Fruit fly (Drosophila melanogaster) whole organism, embryonic: ENCODE results near the gene SMC1.

Source experiments
- Bgb ChIP-seq: fragments of 200-800 bp; sonication (Bioruptor generic); IDR thresholded peaks from 2 replicates; pipeline ENCODE4 v1.3.6; 2022; ENCODE audit warnings: missing biosample characterization, missing genetic modification characterization; ENCODE audit not compliant: partially characterized antibody
- BtbVII ChIP-seq: fragments of 200-800 bp; sonication (Bioruptor generic); optimal IDR thresholded peaks from 3 replicates; lab custom pipeline; 2017; ENCODE audit warnings: missing biosample characterization, mild to moderate bottlenecking, missing genetic modification characterization
- CG10543 ChIP-seq: fragments of 200-800 bp; sonication (Bioruptor generic); optimal IDR thresholded peaks from 3 replicates; lab custom pipeline; 2017; ENCODE audit warnings: missing biosample characterization, mild to moderate bottlenecking, missing genetic modification characterization, moderate library complexity
- CG10959 ChIP-seq: fragments of 200-800 bp; sonication (Bioruptor generic); IDR thresholded peaks from 2 replicates; pipeline ENCODE4 v1.3.6; 2022; ENCODE audit warnings: missing biosample characterization, missing genetic modification characterization
- CG12299 ChIP-seq: fragments of 200-800 bp; sonication (Bioruptor generic); optimal IDR thresholded peaks from 2 replicates; lab custom pipeline; 2018; ENCODE audit warnings: missing biosample characterization, mild to moderate bottlenecking, missing genetic modification characterization
- CG13287 ChIP-seq: fragments of 200-800 bp; sonication (Bioruptor generic); IDR thresholded peaks from 2 replicates; pipeline ENCODE4 v1.3.6; 2022; ENCODE audit warnings: missing biosample characterization, missing genetic modification characterization; ENCODE audit not compliant: partially characterized antibody
- CG13424 ChIP-seq: fragments of 200-800 bp; sonication (Bioruptor generic); optimal IDR thresholded peaks from 2 replicates; lab custom pipeline; 2019; ENCODE audit warnings: missing biosample characterization, mild to moderate bottlenecking, missing genetic modification characterization, moderate library complexity
- CG15073 ChIP-seq: fragments of 200-800 bp; sonication (Bioruptor generic); optimal IDR thresholded peaks from 2 replicates; lab custom pipeline; 2016; ENCODE audit warnings: missing biosample characterization, missing genetic modification characterization
- CG15514 ChIP-seq: fragments of 200-800 bp; sonication (Bioruptor generic); optimal IDR thresholded peaks from 3 replicates; lab custom pipeline; 2017; ENCODE audit warnings: missing biosample characterization, missing genetic modification characterization, mild to moderate bottlenecking, moderate library complexity, missing genetic modification reagents
- CG15696 ChIP-seq: fragments of 200-800 bp; sonication (Bioruptor generic); optimal IDR thresholded peaks from 2 replicates; lab custom pipeline; 2019; ENCODE audit warnings: missing biosample characterization, mild to moderate bottlenecking, missing genetic modification characterization, moderate library complexity
- CG17186 ChIP-seq: fragments of 200-800 bp; sonication (Bioruptor generic); optimal IDR thresholded peaks from 3 replicates; lab custom pipeline; 2017; ENCODE audit warnings: missing biosample characterization, missing genetic modification reagents, missing genetic modification characterization
- CG1792 ChIP-seq: fragments of 200-800 bp; sonication (Bioruptor generic); optimal IDR thresholded peaks from 2 replicates; lab custom pipeline; 2016; ENCODE audit warnings: missing biosample characterization, missing genetic modification characterization
- CG2120 ChIP-seq: fragments of 200-800 bp; sonication (Bioruptor generic); optimal IDR thresholded peaks from 3 replicates; lab custom pipeline; 2016; ENCODE audit warnings: missing biosample characterization, missing genetic modification characterization
- CG30403 ChIP-seq: fragments of 200-800 bp; sonication (Bioruptor generic); optimal IDR thresholded peaks from 3 replicates; lab custom pipeline; 2016; ENCODE audit warnings: missing biosample characterization, missing genetic modification characterization
- CG33213 ChIP-seq: fragments of 200-800 bp; sonication (Bioruptor generic); optimal IDR thresholded peaks from 3 replicates; lab custom pipeline; 2016; ENCODE audit warnings: missing biosample characterization, missing genetic modification characterization
- CG34422 ChIP-seq: fragments of 200-800 bp; sonication (Bioruptor generic); IDR thresholded peaks from 3 replicates; pipeline ENCODE4 v1.3.6; 2022; ENCODE audit warnings: missing biosample characterization, missing genetic modification characterization
- CG3847 ChIP-seq: fragments of 200-800 bp; sonication (Bioruptor generic); IDR thresholded peaks from 2 replicates; pipeline ENCODE4 v1.3.6; 2022; ENCODE audit warnings: missing biosample characterization, missing genetic modification characterization
- CG7963 ChIP-seq: fragments of 200-800 bp; sonication (Bioruptor generic); IDR thresholded peaks from 3 replicates; pipeline ENCODE4 v1.3.6; 2022; ENCODE audit warnings: missing biosample characterization, missing genetic modification characterization; ENCODE audit not compliant: partially characterized antibody
- CG8924 ChIP-seq: fragments of 200-800 bp; optimal IDR thresholded peaks from 3 replicates; lab custom pipeline; 2019; ENCODE audit warnings: missing biosample characterization, mild to moderate bottlenecking, missing genetic modification characterization, moderate library complexity
- CG9797 ChIP-seq: fragments of 200-800 bp; sonication (Bioruptor generic); optimal IDR thresholded peaks from 3 replicates; lab custom pipeline; 2018; ENCODE audit warnings: missing biosample characterization, mild to moderate bottlenecking, missing genetic modification characterization
- Camta ChIP-seq: fragments of 200-800 bp; sonication (Bioruptor generic); optimal IDR thresholded peaks from 2 replicates; lab custom pipeline; 2016; ENCODE audit warnings: missing biosample characterization, missing genetic modification characterization
- CoRest ChIP-seq: fragments of 200-800 bp; sonication (Bioruptor generic); optimal IDR thresholded peaks from 3 replicates; lab custom pipeline; 2018; ENCODE audit warnings: missing biosample characterization, mild to moderate bottlenecking, missing genetic modification characterization, moderate library complexity
- E2f2 ChIP-seq: fragments of 200-800 bp; sonication (Bioruptor generic); IDR thresholded peaks from 2 replicates; pipeline ENCODE4 v1.3.6; 2022; ENCODE audit warnings: missing biosample characterization, missing genetic modification characterization
- Eip74EF ChIP-seq, 2 experiments: fragments of 200-800 bp in 1 of 2; fragments of >200 bp in 1 of 2; sonication (Bioruptor generic) in 1 of 2; optimal IDR thresholded peaks; 2 replicates each; lab custom pipeline; 2017 to 2019; ENCODE audit warnings: missing biosample characterization in 2 of 2, missing genetic modification characterization in 2 of 2, mild to moderate bottlenecking in 1 of 2, moderate library complexity in 1 of 2
- Ets97D ChIP-seq: fragments of 200-800 bp; sonication (Bioruptor generic); optimal IDR thresholded peaks from 3 replicates; lab custom pipeline; 2016; ENCODE audit warnings: missing biosample characterization, missing genetic modification characterization
- Hey ChIP-seq: fragments of 200-800 bp; sonication (Bioruptor generic); optimal IDR thresholded peaks from 3 replicates; lab custom pipeline; 2018; ENCODE audit warnings: missing biosample characterization, mild to moderate bottlenecking, missing genetic modification characterization
- Neu2 ChIP-seq: fragments of 200-800 bp; sonication (Bioruptor generic); optimal IDR thresholded peaks from 3 replicates; lab custom pipeline; 2016; ENCODE audit warnings: missing biosample characterization, missing genetic modification characterization, borderline replicate concordance
- Nf-YB ChIP-seq: fragments of 200-800 bp; sonication (Bioruptor generic); optimal IDR thresholded peaks from 3 replicates; lab custom pipeline; 2019; ENCODE audit warnings: missing biosample characterization, mild to moderate bottlenecking, missing genetic modification characterization, moderate library complexity
- Pdp1 ChIP-seq, 2 experiments: fragments of 200-800 bp; sonication (Bioruptor generic); optimal IDR thresholded peaks; 3 replicates each; lab custom pipeline; 2016; ENCODE audit warnings: missing biosample characterization in 2 of 2, missing genetic modification characterization in 2 of 2, mild to moderate bottlenecking in 1 of 2, moderate library complexity in 1 of 2
- Sry-δ ChIP-seq: fragments of 200-800 bp; sonication (Bioruptor generic); optimal IDR thresholded peaks from 2 replicates; lab custom pipeline; 2016; ENCODE audit warnings: missing biosample characterization, missing genetic modification characterization
- Tbp ChIP-seq: fragments of >200 bp; optimal IDR thresholded peaks from 2 replicates; lab custom pipeline; 2018; ENCODE audit warnings: missing biosample characterization, missing genetic modification characterization
- az2 ChIP-seq: fragments of 200-800 bp; sonication (Bioruptor generic); optimal IDR thresholded peaks from 3 replicates; lab custom pipeline; 2016; ENCODE audit warnings: missing biosample characterization, missing genetic modification characterization
- gfzf ChIP-seq: fragments of 200-800 bp; sonication (Bioruptor generic); optimal IDR thresholded peaks from 2 replicates; lab custom pipeline; 2016; ENCODE audit warnings: missing biosample characterization, mild to moderate bottlenecking, missing genetic modification characterization, moderate library complexity
- knrl ChIP-seq: fragments of 200-800 bp; sonication (Bioruptor generic); IDR thresholded peaks from 3 replicates; pipeline ENCODE4 v1.3.6; 2022; ENCODE audit warnings: missing biosample characterization, missing genetic modification characterization; ENCODE audit not compliant: partially characterized antibody
- onecut ChIP-seq: fragments of 200-800 bp; sonication (Bioruptor generic); IDR thresholded peaks from 2 replicates; pipeline ENCODE4 v1.3.6; 2022; ENCODE audit warnings: missing biosample characterization, missing genetic modification characterization
- pzg ChIP-seq: fragments of 200-800 bp; sonication (Bioruptor generic); optimal IDR thresholded peaks from 3 replicates; lab custom pipeline; 2018; ENCODE audit warnings: missing biosample characterization, mild to moderate bottlenecking, missing genetic modification characterization, moderate library complexity
- salm ChIP-seq: fragments of 200-800 bp; sonication (Bioruptor generic); optimal IDR thresholded peaks from 2 replicates; lab custom pipeline; 2018; ENCODE audit warnings: missing biosample characterization, mild to moderate bottlenecking, missing genetic modification characterization
- seq ChIP-seq: fragments of 200-800 bp; sonication (Bioruptor generic); IDR thresholded peaks from 2 replicates; pipeline ENCODE4 v1.3.6; 2022; ENCODE audit warnings: missing biosample characterization, missing genetic modification characterization
- ssp ChIP-seq: fragments of 200-800 bp; sonication (Bioruptor generic); IDR thresholded peaks from 2 replicates; pipeline ENCODE4 v1.3.6; 2022; ENCODE audit warnings: missing biosample characterization, missing genetic modification characterization
- usp ChIP-seq: fragments of >200 bp; optimal IDR thresholded peaks from 2 replicates; lab custom pipeline; 2017; ENCODE audit warnings: missing biosample characterization, missing genetic modification characterization

SMC1 gene

dm6 chr3R:24031825-24032523 lies 26.1 kb upstream of the SMC1 start, which contains the start of the genes KrT95D and Mettl3 (continued):
- TF ChIP-seq salm (tag; lab: Kevin White, UChicago) (no peak), Pdp1 (GFP tag; optimal IDR thresholded peaks at IDR 0.05; lab: Kevin White, UChicago) (peak; percentile 2 to 32), Neu2 (no peak), Hey (tag; lab: Kevin White, UChicago) (no peak), onecut (GFP tag; lab: Robert Waterston, UW) (peak; percentile 21; the same call in 1 of the 2 replicates), Tbp (GFP tag; lab: Kevin White, UChicago) (peak; percentile 62), CG34422 (peak; percentile 77; the same call in 1 of the 3 replicates), Eip74EF (GFP tag; optimal IDR thresholded peaks at IDR 0.05; lab: Kevin White, UChicago) (no peak), CG10959 (GFP tag; lab: Robert Waterston, UW) (no peak), E2f2 (GFP tag; lab: Robert Waterston, UW) (peak; percentile 56), CG3847 (GFP tag; lab: Robert Waterston, UW) (peak; percentile 30; the same call in 1 of the 2 replicates), CG8924 (tag; lab: Kevin White, UChicago) (peak; percentile 37), CG2120 (GFP tag; lab: Kevin White, UChicago) (peak; percentile 30), CG9797 (GFP tag; lab: Kevin White, UChicago) (peak; percentile 96), knrl (peak; percentile 43; the same call in 1 of the 3 replicates), CG30403 (GFP tag; lab: Kevin White, UChicago) (peak; percentile 10), ssp (GFP tag; lab: Robert Waterston, UW) (no peak), Camta (GFP tag; lab: Kevin White, UChicago) (no peak), CG13287 (GFP tag; lab: Robert Waterston, UW) (peak; percentile 49), Bgb (GFP tag; lab: Robert Waterston, UW) (peak; percentile 38; the same call in 1 of the 2 replicates), CG12299 (no peak), CG1792 (GFP tag; lab: Kevin White, UChicago) (peak; percentile 6), CG15696 (tag; lab: Kevin White, UChicago) (peak; percentile 8), Sry-δ (GFP tag; lab: Kevin White, UChicago) (peak; percentile 37), BtbVII (GFP tag; lab: Kevin White, UChicago) (no peak), Nf-YB (GFP tag; lab: Kevin White, UChicago) (peak; percentile 23), CG17186 (GFP tag; lab: Kevin White, UChicago) (peak; percentile 38), CG15514 (GFP tag; lab: Kevin White, UChicago) (peak; percentile 59), CG7963 (GFP tag; lab: Robert Waterston, UW) (no peak), az2 (no peak), CG10543 (peak; percentile 12), CG15073 (GFP tag; lab: Kevin White, UChicago) (no peak), seq (GFP tag; lab: Robert Waterston, UW) (no peak), usp (GFP tag; lab: Kevin White, UChicago) (no peak), Ets97D (GFP tag; lab: Kevin White, UChicago) (peak; percentile 77), CoRest (peak; percentile 41), gfzf (GFP tag; lab: Kevin White, UChicago) (peak; percentile 91), CG13424 (no peak), CG33213 (GFP tag; lab: Kevin White, UChicago) (peak; percentile 42), pzg (GFP tag; lab: Kevin White, UChicago) (peak; percentile 80)
